Worm (Caenorhabditis elegans): ENCODE data around the gene C31H1.5.
A peak's percentile ranks its signal among the peaks of the same experiment; 100 is the strongest.

C31H1.5 gene

DNA sequence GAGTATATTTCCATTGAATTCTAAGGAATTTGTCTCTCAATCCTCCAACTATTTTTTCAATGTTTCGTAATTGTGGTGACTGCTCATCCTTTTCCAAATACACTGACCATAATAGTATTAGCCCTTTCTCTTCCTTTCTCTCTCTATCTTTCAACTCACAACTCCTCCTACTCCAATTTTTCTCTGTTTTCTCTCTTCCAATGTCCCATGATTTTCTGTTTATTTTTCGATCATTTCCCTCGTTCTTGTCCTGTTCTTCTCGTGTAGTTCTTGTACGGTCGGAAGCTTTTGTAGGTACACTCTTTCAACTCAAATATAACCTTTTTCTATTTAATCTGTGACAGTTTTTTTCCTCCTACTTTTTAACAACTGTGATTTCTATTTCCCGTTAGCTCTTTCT is 25.4 kb upstream of the C31H1.5 start:
- TF ChIP-seq elt-2 (tag; optimal IDR thresholded peaks at IDR 0.05): peak; percentile 6
- TF ChIP-seq hmg-11 (tag; optimal IDR thresholded peaks at IDR 0.05): peak; percentile 29
- TF ChIP-seq skn-1 (tag; optimal IDR thresholded peaks at IDR 0.05): no peak
- no peak for TF ChIP-seq egl-27 (tag; optimal IDR thresholded peaks at IDR 0.05)
- TF ChIP-seq pha-4 (tag; optimal IDR thresholded peaks at IDR 0.05): peak; percentile 98
- no peak for TF ChIP-seq unc-39 (tag; optimal IDR thresholded peaks at IDR 0.05)
- TF ChIP-seq pqm-1 (tag; optimal IDR thresholded peaks at IDR 0.05): peak; percentile 55

DNA sequence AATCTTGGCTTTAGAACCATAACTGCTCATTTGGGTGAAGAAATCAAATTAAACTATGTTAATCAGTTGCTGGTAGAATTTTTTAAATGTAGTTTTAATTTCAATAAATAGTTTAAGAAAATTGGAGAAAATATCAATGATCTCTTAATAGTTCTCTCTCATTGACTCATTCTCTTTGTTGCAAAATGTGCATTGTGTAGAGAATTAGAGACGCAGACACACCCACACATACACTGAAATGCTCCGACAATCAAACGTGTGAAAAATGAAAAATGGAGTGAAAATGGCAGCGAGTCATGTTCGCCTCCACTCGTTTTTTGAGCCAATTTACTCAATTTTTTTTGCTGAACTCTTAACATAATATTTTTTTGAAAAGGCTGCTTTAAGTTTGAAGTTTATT is 24.4 kb upstream of the C31H1.5 start:
- TF ChIP-seq pha-4 (tag; optimal IDR thresholded peaks at IDR 0.05): peak; percentile 37
- peak; percentile 40 for TF ChIP-seq pqm-1 (tag; optimal IDR thresholded peaks at IDR 0.05)
- no peak for TF ChIP-seq ztf-4 (tag; optimal IDR thresholded peaks at IDR 0.05)
- peak; percentile 22 for TF ChIP-seq nfya-1 (tag; optimal IDR thresholded peaks at IDR 0.05; ENCODE audit: insufficient read depth)
- TF ChIP-seq elt-2 (tag; optimal IDR thresholded peaks at IDR 0.05): peak; percentile 4

DNA sequence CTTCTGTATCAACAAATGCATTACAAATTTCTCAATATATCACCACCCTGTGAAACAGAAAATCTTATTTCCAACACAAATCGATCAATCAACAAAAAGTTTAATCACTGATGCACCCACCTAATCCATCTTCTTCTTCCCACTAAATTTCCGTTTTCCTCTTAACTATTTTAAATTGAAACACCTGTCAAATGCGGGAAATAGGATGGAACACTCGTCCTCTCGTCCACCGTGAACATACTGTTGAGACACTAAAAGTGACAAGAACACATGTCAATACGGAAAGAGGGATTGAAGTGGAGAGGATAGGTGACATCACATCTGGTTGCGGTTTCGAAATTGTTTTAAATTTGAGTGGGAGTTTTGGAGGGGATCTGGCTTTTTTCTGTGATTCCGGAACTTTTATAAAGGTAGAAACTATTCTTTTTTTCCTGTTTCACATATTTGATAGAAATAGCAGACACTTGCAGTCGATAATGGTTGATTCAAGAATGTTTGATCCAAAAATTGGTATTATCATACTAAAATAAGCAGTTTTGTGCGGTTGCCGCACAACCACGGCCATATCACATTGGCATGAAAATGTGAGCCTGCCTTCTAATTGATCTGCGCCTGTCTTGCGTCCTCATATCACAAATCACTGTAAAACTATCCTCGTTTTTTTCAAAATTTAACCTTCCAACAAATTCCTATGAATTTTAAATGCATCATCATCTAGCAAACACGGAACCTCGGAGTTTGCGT is 23.6 kb upstream of the C31H1.5 start:
- TF ChIP-seq ama-1 (optimal IDR thresholded peaks at IDR 0.05): no peak
- TF ChIP-seq pha-4 (tag; optimal IDR thresholded peaks at IDR 0.05): peak; percentile 16

DNA sequence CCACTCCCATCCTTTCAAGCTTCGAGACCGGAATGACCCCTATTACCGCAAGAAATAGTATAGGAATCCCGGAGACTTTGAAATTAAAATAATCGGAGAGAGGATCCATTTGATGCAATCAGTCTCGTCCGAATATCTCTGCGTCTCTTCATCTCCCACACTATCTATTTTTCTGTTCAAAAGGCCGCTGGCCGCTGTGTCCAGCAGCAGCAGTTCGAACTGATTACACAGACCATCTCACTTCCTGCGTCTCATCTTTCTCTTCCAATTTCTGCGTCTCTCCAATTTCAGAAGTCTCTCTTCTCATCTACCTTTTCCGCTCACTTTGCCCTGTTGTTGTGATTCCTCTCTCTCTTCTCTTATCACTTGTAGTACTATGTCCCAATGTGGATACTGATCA is 20.9 kb upstream of the C31H1.5 start:
- TF ChIP-seq nhr-67 (tag; optimal IDR thresholded peaks at IDR 0.05) (no peak), lin-15B (tag; optimal IDR thresholded peaks at IDR 0.05) (peak; percentile 18), ceh-82 (tag; optimal IDR thresholded peaks at IDR 0.05) (no peak), pqm-1 (tag; optimal IDR thresholded peaks at IDR 0.05) (peak; percentile 80), pha-4 (tag; optimal IDR thresholded peaks at IDR 0.05) (peak; percentile 79), nhr-77 (tag; optimal IDR thresholded peaks at IDR 0.05) (no peak), ztf-11 (tag; optimal IDR thresholded peaks at IDR 0.05) (no peak), nhr-23 (tag; optimal IDR thresholded peaks at IDR 0.05) (peak; percentile 84), nhr-43 (tag; optimal IDR thresholded peaks at IDR 0.05; ENCODE audit: poor library complexity, severe bottlenecking) (peak; percentile 76), eor-1 (tag; optimal IDR thresholded peaks at IDR 0.05) (no peak), lin-39 (tag; optimal IDR thresholded peaks at IDR 0.05) (peak; percentile 34), nhr-237 (tag; optimal IDR thresholded peaks at IDR 0.05) (no peak), ama-1 (optimal IDR thresholded peaks at IDR 0.05) (no peak), elt-2 (tag; optimal IDR thresholded peaks at IDR 0.05) (peak; percentile 80), unc-39 (tag; optimal IDR thresholded peaks at IDR 0.05) (no peak), nhr-25 (tag; optimal IDR thresholded peaks at IDR 0.05) (peak; percentile 63), egl-5 (tag; optimal IDR thresholded peaks at IDR 0.05) (peak; percentile 48), mdl-1 (tag; optimal IDR thresholded peaks at IDR 0.05) (no peak), R02D3.7 (tag; optimal IDR thresholded peaks at IDR 0.05) (peak; percentile 54), jun-1 (tag; optimal IDR thresholded peaks at IDR 0.05) (peak; percentile 59), elt-1 (tag; optimal IDR thresholded peaks at IDR 0.05) (peak; percentile 16), nfya-1 (tag; optimal IDR thresholded peaks at IDR 0.05; ENCODE audit: insufficient read depth) (peak; percentile 56), egl-27 (tag; optimal IDR thresholded peaks at IDR 0.05) (no peak), elt-3 (tag; optimal IDR thresholded peaks at IDR 0.05) (peak in 2 of 3 experiments; percentile 8), sea-2 (GFP tag; optimal IDR thresholded peaks at IDR 0.05) (no peak), daf-12 (tag; optimal IDR thresholded peaks at IDR 0.05) (no peak), fkh-10 (GFP tag; optimal IDR thresholded peaks at IDR 0.05) (no peak), lsy-12 (tag; optimal IDR thresholded peaks at IDR 0.05) (no peak), nhr-12 (tag; optimal IDR thresholded peaks at IDR 0.05) (no peak), nhr-76 (tag; optimal IDR thresholded peaks at IDR 0.05) (no peak), hmg-11 (tag; optimal IDR thresholded peaks at IDR 0.05) (peak; percentile 54), snpc-4 (tag; optimal IDR thresholded peaks at IDR 0.05) (no peak), fos-1 (tag; optimal IDR thresholded peaks at IDR 0.05) (no peak), ceh-28 (tag; optimal IDR thresholded peaks at IDR 0.05) (peak; percentile 56)
